Worm (Caenorhabditis elegans) whole organism, early embryonic: ENCODE results near the gene C05C8.1.

ENCODE experiments used
- aly-1 ChIP-seq: sonication (generic microtip); optimal IDR thresholded peaks from 2 replicates; lab custom pipeline; 2016; ENCODE audit warnings: missing genetic modification characterization, missing compliant biosample characterization
- ama-1 ChIP-seq: fragments of 150-350 bp; optimal IDR thresholded peaks from 2 replicates; lab custom pipeline; 2014
- ceh-36 ChIP-seq: sonication (generic microtip); optimal IDR thresholded peaks from 2 replicates; lab custom pipeline; 2016; ENCODE audit warnings: missing genetic modification characterization, inconsistent platforms, missing compliant biosample characterization
- ets-7 ChIP-seq: sonication (generic microtip); optimal IDR thresholded peaks from 2 replicates; lab custom pipeline; 2016; ENCODE audit warnings: missing genotype, missing genetic modification characterization, missing compliant biosample characterization
- flt-1 ChIP-seq: fragments of 200-800 bp; sonication (Bioruptor generic); IDR thresholded peaks from 2 replicates; pipeline ENCODE4 v1.3.6; 2022; ENCODE audit warnings: missing genetic modification characterization, missing compliant biosample characterization
- hmbx-1 ChIP-seq: sonication (generic microtip); optimal IDR thresholded peaks from 2 replicates; lab custom pipeline; 2016; ENCODE audit warnings: mild to moderate bottlenecking, missing genetic modification characterization, missing compliant biosample characterization
- hmg-4 ChIP-seq: fragments of 200-800 bp; sonication (Bioruptor generic); optimal IDR thresholded peaks from 2 replicates; lab custom pipeline; 2018; ENCODE audit warnings: mild to moderate bottlenecking, missing genetic modification characterization, missing compliant biosample characterization
- hnd-1 ChIP-seq: sonication (generic microtip); optimal IDR thresholded peaks from 2 replicates; lab custom pipeline; 2016; ENCODE audit warnings: missing genetic modification characterization, missing compliant biosample characterization
- pes-1 ChIP-seq: fragments of 200-800 bp; sonication (Bioruptor generic); IDR thresholded peaks from 2 replicates; pipeline ENCODE4 v1.3.6; 2022; ENCODE audit warnings: missing genetic modification reagents, missing genetic modification characterization, missing compliant biosample characterization
- sea-1 ChIP-seq: fragments of 200-800 bp; sonication (Bioruptor generic); conservative IDR thresholded peaks from 2 replicates; pipeline ENCODE4 v1.3.6; 2022; ENCODE audit warnings: missing genetic modification characterization, missing compliant biosample characterization
- tbx-11 ChIP-seq: fragments of 200-800 bp; sonication (Bioruptor generic); IDR thresholded peaks from 2 replicates; pipeline ENCODE4 v1.3.6; 2022; ENCODE audit warnings: missing genetic modification characterization, missing compliant biosample characterization
- tbx-37 ChIP-seq: fragments of 200-800 bp; sonication (Bioruptor generic); conservative IDR thresholded peaks from 2 replicates; pipeline ENCODE4 v1.3.6; 2022; ENCODE audit warnings: missing genetic modification reagents, missing genetic modification characterization, missing compliant biosample characterization

ce11 chrV:7234726-7235125 is 4.8 kb upstream of the C05C8.1 start, which contains the start of gene C05C8.5:
- TF ChIP-seq tbx-11: no peak
- no peak for TF ChIP-seq sea-1
- TF ChIP-seq ets-7 (tag; lab: Kevin White, UChicago): no peak
- no peak for TF ChIP-seq tbx-37 (GFP tag; lab: Robert Waterston, UW)
- TF ChIP-seq aly-1: no peak
- no peak for TF ChIP-seq hmbx-1
- no peak for TF ChIP-seq ama-1
- no peak for TF ChIP-seq flt-1 (GFP tag; lab: Robert Waterston, UW)
- no peak for TF ChIP-seq ceh-36 (tag; lab: Kevin White, UChicago)
- TF ChIP-seq hmg-4: no peak
- no peak for TF ChIP-seq pes-1
- no peak for TF ChIP-seq hnd-1
